Worm (Caenorhabditis elegans) whole organism, L4/young adult: ENCODE data around the gene F19G12.4.

Experiments used
- dao-5 ChIP-seq: sonication (generic microtip); optimal IDR thresholded peaks from 2 replicates; lab custom pipeline; 2016; ENCODE audit warnings: missing genotype, missing genetic modification characterization, moderate library complexity, missing compliant biosample characterization
- him-1 ChIP-seq: sonication (generic microtip); optimal IDR thresholded peaks from 2 replicates; lab custom pipeline; 2016; ENCODE audit warnings: missing genotype, missing genetic modification reagents, missing genetic modification characterization, missing compliant biosample characterization

DNA sequence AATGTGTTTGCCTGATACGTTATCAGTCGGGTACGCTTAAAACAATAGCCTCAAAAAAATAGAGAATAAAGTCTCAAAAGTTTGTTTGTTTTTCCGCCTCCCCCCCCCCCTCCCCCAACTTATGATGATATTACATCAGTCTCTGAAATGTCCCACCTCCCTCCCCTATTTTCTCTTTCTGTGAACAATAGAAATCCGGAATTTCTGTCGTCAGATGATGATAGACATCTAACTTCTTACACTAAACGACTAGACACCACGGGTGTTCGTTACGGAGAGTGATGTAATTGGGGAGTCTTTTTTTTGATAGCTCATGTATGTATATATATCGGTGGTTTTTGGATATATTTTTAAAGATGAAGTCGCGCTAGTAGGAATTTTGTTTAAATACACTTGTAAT, 22.7 kb upstream of the F19G12.4 start:
- TF ChIP-seq him-1 (tag; lab: Kevin White, UChicago) (no peak), dao-5 (tag; lab: Kevin White, UChicago) (no peak)
